Worm (Caenorhabditis elegans) whole organism, young adult: ENCODE results near the gene nhr-4.

Source experiments
- B0035.1 ChIP-seq: sonication (generic microtip); optimal IDR thresholded peaks from 2 replicates; lab custom pipeline; 2016; ENCODE audit warnings: missing genetic modification characterization, mild to moderate bottlenecking, missing compliant biosample characterization, missing genotype, missing genetic modification reagents
- D2030.7 ChIP-seq: fragments of 200-800 bp; sonication (Bioruptor generic); IDR thresholded peaks from 2 replicates; pipeline ENCODE4 v1.3.6; 2022; ENCODE audit warnings: missing genetic modification reagents, missing genetic modification characterization, missing compliant biosample characterization
- F22D6.2 ChIP-seq: sonication (generic microtip); optimal IDR thresholded peaks from 2 replicates; lab custom pipeline; 2016; ENCODE audit warnings: mild to moderate bottlenecking, missing genetic modification characterization, missing compliant biosample characterization
- F49E8.2 ChIP-seq: sonication (generic microtip); optimal IDR thresholded peaks from 3 replicates; lab custom pipeline; 2017; ENCODE audit warnings: missing genetic modification characterization, mild to moderate bottlenecking, missing compliant biosample characterization, antibody characterized with exemption, moderate library complexity; ENCODE audit not compliant: insufficient read depth
- F55B11.4 ChIP-seq: sonication (generic microtip); optimal IDR thresholded peaks from 2 replicates; lab custom pipeline; 2016; ENCODE audit warnings: missing compliant biosample characterization, missing genetic modification characterization, borderline replicate concordance; ENCODE audit not compliant: insufficient read depth
- Y53F4B.3 ChIP-seq: fragments of 200-800 bp; sonication (Bioruptor generic); IDR thresholded peaks from 2 replicates; pipeline ENCODE4 v1.3.6; 2022; ENCODE audit warnings: missing genetic modification reagents, missing genetic modification characterization, missing compliant biosample characterization
- Y56A3A.18 ChIP-seq: fragments of 200-800 bp; sonication (Bioruptor generic); IDR thresholded peaks from 2 replicates; pipeline ENCODE4 v1.3.6; 2022; ENCODE audit warnings: missing genetic modification reagents, missing genetic modification characterization, missing compliant biosample characterization
- Y95B8A.8 ChIP-seq: fragments of 200-800 bp; sonication (Bioruptor generic); IDR thresholded peaks from 2 replicates; pipeline ENCODE4 v1.3.6; 2022; ENCODE audit warnings: missing genetic modification reagents, missing genetic modification characterization, missing compliant biosample characterization
- akir-1 ChIP-seq: fragments of 200-800 bp; sonication (Bioruptor generic); optimal IDR thresholded peaks from 2 replicates; lab custom pipeline; 2018; ENCODE audit warnings: mild to moderate bottlenecking, missing genetic modification characterization, moderate library complexity, missing compliant biosample characterization
- ama-1 ChIP-seq, 3 experiments: fragments of 150-350 bp in 1 of 3; sonication (generic microtip) in 2 of 3; optimal IDR thresholded peaks; 2 replicates each; lab custom pipeline; 2014 to 2018; ENCODE audit warnings: missing biosample characterization in 2 of 3, missing genetic modification characterization in 2 of 3, missing genetic modification reagents in 2 of 3
- aptf-3 ChIP-seq: fragments of 200-800 bp; sonication (Bioruptor generic); IDR thresholded peaks from 2 replicates; pipeline ENCODE4 v1.3.6; 2022; ENCODE audit warnings: missing genetic modification characterization, missing compliant biosample characterization
- attf-5 ChIP-seq: fragments of 200-800 bp; sonication (Bioruptor generic); optimal IDR thresholded peaks from 2 replicates; lab custom pipeline; 2018; ENCODE audit warnings: mild to moderate bottlenecking, missing genetic modification characterization, missing compliant biosample characterization
- bed-1 ChIP-seq: fragments of 200-800 bp; sonication (Bioruptor generic); IDR thresholded peaks from 2 replicates; pipeline ENCODE4 v1.3.6; 2022; ENCODE audit warnings: missing genetic modification reagents, missing genetic modification characterization, missing compliant biosample characterization
- ccch-3 ChIP-seq: fragments of 200-800 bp; sonication (Bioruptor generic); optimal IDR thresholded peaks from 2 replicates; lab custom pipeline; 2018; ENCODE audit warnings: mild to moderate bottlenecking, missing genetic modification characterization, missing compliant biosample characterization
- ceh-100 ChIP-seq: fragments of 200-800 bp; sonication (Bioruptor generic); IDR thresholded peaks from 2 replicates; pipeline ENCODE4 v1.3.6; 2022; ENCODE audit warnings: missing genetic modification reagents, missing genetic modification characterization, missing compliant biosample characterization
- ceh-40 ChIP-seq: fragments of 200-800 bp; sonication (Bioruptor generic); IDR thresholded peaks from 2 replicates; pipeline ENCODE4 v1.3.6; 2022; ENCODE audit warnings: missing genetic modification characterization, missing compliant biosample characterization
- dox-1 ChIP-seq: fragments of 200-800 bp; sonication (Bioruptor generic); IDR thresholded peaks from 2 replicates; pipeline ENCODE4 v1.3.6; 2022; ENCODE audit warnings: missing genetic modification reagents, missing genetic modification characterization, missing compliant biosample characterization
- dpff-1 ChIP-seq: sonication (generic microtip); optimal IDR thresholded peaks from 2 replicates; lab custom pipeline; 2017; ENCODE audit warnings: mild to moderate bottlenecking, missing genetic modification characterization, missing compliant biosample characterization
- efl-1 ChIP-seq: fragments of 150-350 bp; optimal IDR thresholded peaks from 2 replicates; lab custom pipeline; 2014; ENCODE audit warnings: missing biosample characterization, missing genetic modification reagents, missing genetic modification characterization
- egl-44 ChIP-seq: fragments of 200-800 bp; sonication (Bioruptor generic); IDR thresholded peaks from 2 replicates; pipeline ENCODE4 v1.3.6; 2022; ENCODE audit warnings: missing genetic modification reagents, missing genetic modification characterization, missing compliant biosample characterization
- ekl-4 ChIP-seq: fragments of 200-800 bp; sonication (Bioruptor generic); IDR thresholded peaks from 2 replicates; pipeline ENCODE4 v1.3.6; 2022; ENCODE audit warnings: missing genetic modification reagents, missing genetic modification characterization, missing compliant biosample characterization
- hlh-12 ChIP-seq: sonication (generic microtip); optimal IDR thresholded peaks from 2 replicates; lab custom pipeline; 2016; ENCODE audit warnings: missing genetic modification characterization, missing compliant biosample characterization
- lin-26 ChIP-seq: fragments of 200-800 bp; sonication (Bioruptor generic); IDR thresholded peaks from 2 replicates; pipeline ENCODE4 v1.3.6; 2022; ENCODE audit warnings: missing genetic modification reagents, missing genetic modification characterization, missing compliant biosample characterization
- lin-54 ChIP-seq: fragments of 200-800 bp; sonication (Bioruptor generic); optimal IDR thresholded peaks from 2 replicates; lab custom pipeline; 2018; ENCODE audit warnings: mild to moderate bottlenecking, missing genetic modification characterization, missing compliant biosample characterization
- lir-1 ChIP-seq: fragments of 200-800 bp; sonication (Bioruptor generic); conservative IDR thresholded peaks from 2 replicates; pipeline ENCODE4 v1.3.6; 2022; ENCODE audit warnings: missing genetic modification reagents, missing genetic modification characterization, missing compliant biosample characterization
- lsl-1 ChIP-seq: fragments of 200-800 bp; sonication (Bioruptor generic); optimal IDR thresholded peaks from 2 replicates; lab custom pipeline; 2018; ENCODE audit warnings: mild to moderate bottlenecking, missing genetic modification characterization, moderate library complexity, missing compliant biosample characterization
- madf-3 ChIP-seq: fragments of 200-800 bp; sonication (Bioruptor generic); IDR thresholded peaks from 2 replicates; pipeline ENCODE4 v1.3.6; 2022; ENCODE audit warnings: missing genetic modification reagents, missing genetic modification characterization, missing compliant biosample characterization
- madf-6 ChIP-seq: fragments of 200-800 bp; sonication (Bioruptor generic); IDR thresholded peaks from 2 replicates; pipeline ENCODE4 v1.3.6; 2022; ENCODE audit warnings: missing genetic modification reagents, missing genetic modification characterization, missing compliant biosample characterization
- mcd-1 ChIP-seq: fragments of 200-800 bp; sonication (Bioruptor generic); IDR thresholded peaks from 2 replicates; pipeline ENCODE4 v1.3.6; 2022; ENCODE audit warnings: missing genetic modification reagents, missing genetic modification characterization, missing compliant biosample characterization
- nfyb-1 ChIP-seq: fragments of 200-800 bp; sonication (Bioruptor generic); IDR thresholded peaks from 2 replicates; pipeline ENCODE4 v1.3.6; 2022; ENCODE audit warnings: missing genetic modification reagents, missing genetic modification characterization, missing compliant biosample characterization
- snpc-1.3 ChIP-seq: sonication (generic microtip); optimal IDR thresholded peaks from 2 replicates; lab custom pipeline; 2017; ENCODE audit warnings: missing genetic modification characterization, mild to moderate bottlenecking, missing compliant biosample characterization, antibody characterized with exemption, moderate library complexity, missing genotype, missing genetic modification reagents; ENCODE audit not compliant: insufficient read depth
- snpc-4 ChIP-seq, 5 experiments: fragments of 150-350 bp in 1 of 5; sonication (generic microtip) in 4 of 5; optimal IDR thresholded peaks; 2 replicates each; lab custom pipeline; 2014 to 2018; ENCODE audit warnings: missing genetic modification characterization in 5 of 5, missing biosample characterization in 3 of 5, antibody characterized with exemption in 2 of 5, mild to moderate bottlenecking in 2 of 5, missing compliant biosample characterization in 2 of 5, missing genotype in 2 of 5, moderate library complexity in 2 of 5, missing genetic modification reagents in 1 of 5
- sptf-2 ChIP-seq: fragments of 200-800 bp; sonication (Bioruptor generic); optimal IDR thresholded peaks from 2 replicates; lab custom pipeline; 2018; ENCODE audit warnings: mild to moderate bottlenecking, missing genetic modification characterization, missing compliant biosample characterization
- unc-62 ChIP-seq: fragments of 150-350 bp; optimal IDR thresholded peaks from 2 replicates; lab custom pipeline; 2014; ENCODE audit warnings: missing biosample characterization, missing genetic modification reagents, missing genetic modification characterization
- xnd-1 ChIP-seq: sonication (generic microtip); optimal IDR thresholded peaks from 2 replicates; lab custom pipeline; 2016; ENCODE audit warnings: missing genotype, missing genetic modification reagents, missing genetic modification characterization, missing compliant biosample characterization
- zfh-2 ChIP-seq: fragments of 200-800 bp; sonication (Bioruptor generic); conservative IDR thresholded peaks from 2 replicates; pipeline ENCODE4 v1.3.6; 2022; ENCODE audit warnings: missing genetic modification reagents, missing genetic modification characterization, missing compliant biosample characterization
- zim-3 ChIP-seq: sonication (generic microtip); optimal IDR thresholded peaks from 2 replicates; lab custom pipeline; 2017; ENCODE audit warnings: mild to moderate bottlenecking, missing genetic modification characterization, moderate library complexity, missing compliant biosample characterization
- ztf-25 ChIP-seq: fragments of 200-800 bp; sonication (Bioruptor generic); IDR thresholded peaks from 2 replicates; pipeline ENCODE4 v1.3.6; 2022; ENCODE audit warnings: missing genetic modification reagents, missing genetic modification characterization, missing compliant biosample characterization
- ztf-26 ChIP-seq: sonication (generic microtip); optimal IDR thresholded peaks from 2 replicates; lab custom pipeline; 2017; ENCODE audit warnings: missing genetic modification characterization, missing compliant biosample characterization
- ztf-6 ChIP-seq: fragments of 200-800 bp; sonication (Bioruptor generic); IDR thresholded peaks from 2 replicates; pipeline ENCODE4 v1.3.6; 2022; ENCODE audit warnings: missing genetic modification reagents, missing genetic modification characterization, missing compliant biosample characterization

The nhr-4 gene

DNA sequence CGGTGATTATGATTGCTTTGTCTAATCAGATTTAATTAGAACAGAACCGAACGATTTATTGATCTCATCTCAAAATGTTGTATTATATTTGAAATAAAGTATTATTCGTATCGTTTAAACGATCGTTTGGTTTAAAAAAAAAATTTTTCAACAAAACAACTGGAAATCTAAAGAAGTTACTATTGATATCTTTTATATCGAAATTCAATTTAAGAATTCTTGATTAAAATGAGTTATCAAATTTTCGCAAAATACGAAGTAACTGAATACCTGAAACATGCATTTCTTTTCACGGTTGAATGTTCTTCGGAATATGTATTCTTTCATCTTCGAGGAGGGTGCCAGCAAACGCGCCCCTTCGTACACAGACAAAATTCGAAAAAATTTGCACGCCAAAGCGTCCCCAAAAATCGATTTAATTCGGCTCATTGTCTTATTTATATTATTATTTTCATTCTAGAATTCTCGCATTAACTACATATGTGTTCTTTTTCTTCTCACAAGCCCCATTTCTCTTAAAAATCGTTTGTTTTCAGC is 21.1 kb upstream of the nhr-4 start, which contains the start of gene npp-1 (continued):
- TF ChIP-seq snpc-4 (GFP tag; optimal IDR thresholded peaks at IDR 0.05; lab: Kevin White, UChicago) (no peak), snpc-4 (tag; optimal IDR thresholded peaks at IDR 0.05; lab: Kevin White, UChicago) (peak in 1 of 4 experiments; percentile 7), Y95B8A.8 (GFP tag; lab: Robert Waterston, UW) (no peak), nfyb-1 (GFP tag; lab: Robert Waterston, UW) (no peak), lin-26 (GFP tag; lab: Robert Waterston, UW) (no peak), zim-3 (no peak), attf-5 (GFP tag; lab: Kevin White, UChicago) (peak; percentile 63), dox-1 (GFP tag; lab: Robert Waterston, UW) (no peak), Y56A3A.18 (no peak), hlh-12 (no peak), ztf-6 (GFP tag; lab: Robert Waterston, UW) (no peak), snpc-1.3 (no peak), dpff-1 (tag; lab: Kevin White, UChicago) (no peak), D2030.7 (GFP tag; lab: Robert Waterston, UW) (peak; percentile 22; the same call in 1 of the 2 replicates), ceh-40 (GFP tag; lab: Robert Waterston, UW) (no peak), B0035.1 (tag; lab: Kevin White, UChicago) (no peak), ceh-100 (GFP tag; lab: Robert Waterston, UW) (peak; percentile 83), zfh-2 (no peak), mcd-1 (GFP tag; lab: Robert Waterston, UW) (peak; percentile 69), ztf-25 (GFP tag; lab: Robert Waterston, UW) (no peak)

DNA sequence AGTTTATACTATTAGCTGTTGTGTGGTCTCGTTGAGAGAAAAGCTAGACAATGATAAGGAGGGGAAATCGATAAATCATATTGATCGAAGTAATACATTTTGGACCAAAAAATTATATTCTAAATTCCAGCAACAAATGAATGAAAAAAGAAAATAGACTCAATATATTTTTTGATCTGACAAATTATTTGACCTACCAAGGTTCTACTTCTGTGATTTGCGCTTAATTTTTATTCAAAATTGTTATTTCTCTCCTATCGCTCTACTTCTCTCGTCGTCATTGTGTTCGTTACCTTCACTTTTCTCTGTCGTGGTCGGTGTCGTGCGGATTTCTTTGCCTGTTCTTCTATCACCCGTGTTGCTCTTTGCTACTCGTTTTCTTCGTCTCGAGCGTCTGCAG is 20.2 kb upstream of the nhr-4 start:
- TF ChIP-seq F55B11.4 (tag; lab: Kevin White, UChicago) (no peak), aptf-3 (GFP tag; lab: Robert Waterston, UW) (no peak), F49E8.2 (no peak), akir-1 (GFP tag; lab: Kevin White, UChicago) (no peak), efl-1 (GFP tag; lab: Kevin White, UChicago) (peak; percentile 52), ama-1 (optimal IDR thresholded peaks at IDR 0.05; lab: Kevin White, UChicago) (no peak), ama-1 (GFP tag; optimal IDR thresholded peaks at IDR 0.05; lab: Kevin White, UChicago) (no peak), madf-6 (peak; percentile 77), xnd-1 (tag; lab: Kevin White, UChicago) (peak; percentile 15), zim-3 (no peak)

DNA sequence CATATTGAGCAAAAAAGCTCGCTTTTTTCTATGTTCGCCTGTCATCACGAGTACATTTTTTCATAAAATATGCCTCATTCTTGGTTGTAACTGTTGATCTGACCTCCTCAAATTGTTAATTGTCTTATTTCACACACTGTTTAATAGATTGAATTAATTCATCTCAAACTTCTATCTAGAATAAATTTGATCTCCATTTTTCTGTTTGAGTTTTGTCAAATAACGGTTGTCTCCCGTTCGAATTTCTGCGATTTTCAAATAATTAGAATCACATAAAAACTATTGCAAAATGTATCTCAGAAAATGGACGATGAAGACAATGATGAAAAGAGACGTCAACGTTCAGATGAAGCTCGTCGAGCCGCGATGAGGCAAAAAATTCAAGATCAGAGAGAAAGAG is 17.2 kb upstream of the nhr-4 start, which contains the start of gene K07F5.14:
Gene K07F5.14, plus strand, starts transcription at position 301 of the 400 bp plus-strand sequence.
- TF ChIP-seq lir-1 (GFP tag; lab: Robert Waterston, UW) (no peak), lsl-1 (GFP tag; lab: Kevin White, UChicago) (peak; percentile 3), F22D6.2 (tag; lab: Kevin White, UChicago) (no peak), madf-3 (peak; percentile 59; the same call in 1 of the 2 replicates), madf-6 (peak; percentile 35; the same call in 1 of the 2 replicates), ekl-4 (GFP tag; lab: Robert Waterston, UW) (no peak), ama-1 (optimal IDR thresholded peaks at IDR 0.05; lab: Kevin White, UChicago) (no peak), ama-1 (GFP tag; optimal IDR thresholded peaks at IDR 0.05; lab: Kevin White, UChicago) (no peak), bed-1 (GFP tag; lab: Robert Waterston, UW) (no peak), egl-44 (GFP tag; lab: Robert Waterston, UW) (no peak), Y53F4B.3 (GFP tag; lab: Robert Waterston, UW) (no peak), lin-54 (GFP tag; lab: Kevin White, UChicago) (no peak), sptf-2 (no peak), ccch-3 (GFP tag; lab: Kevin White, UChicago) (no peak), ztf-26 (tag; lab: Kevin White, UChicago) (no peak), unc-62 (GFP tag; lab: Kevin White, UChicago) (no peak), akir-1 (GFP tag; lab: Kevin White, UChicago) (no peak)
